Worm (Caenorhabditis elegans) whole organism, L3 larva: ENCODE measurements around the gene H40L08.8.

Experiments used
- aly-2 ChIP-seq: fragments of 150-350 bp; optimal IDR thresholded peaks from 2 replicates; lab custom pipeline; 2014; ENCODE audit warnings: missing biosample characterization, missing genetic modification characterization
- nhr-76 ChIP-seq: fragments of 150-350 bp; sonication (generic microtip); optimal IDR thresholded peaks from 5 replicates; lab custom pipeline; 2014; ENCODE audit warnings: missing biosample characterization, missing genetic modification characterization
- pqm-1 ChIP-seq: fragments of 150-350 bp; optimal IDR thresholded peaks from 2 replicates; lab custom pipeline; 2017; ENCODE audit warnings: missing biosample characterization, missing genetic modification characterization, inconsistent platforms
- snpc-4 ChIP-seq: fragments of 150-350 bp; optimal IDR thresholded peaks from 2 replicates; lab custom pipeline; 2014; ENCODE audit warnings: missing biosample characterization, missing genetic modification characterization
- ztf-11 ChIP-seq: fragments of 150-350 bp; optimal IDR thresholded peaks from 2 replicates; lab custom pipeline; 2014; ENCODE audit warnings: missing biosample characterization, missing genetic modification characterization

DNA sequence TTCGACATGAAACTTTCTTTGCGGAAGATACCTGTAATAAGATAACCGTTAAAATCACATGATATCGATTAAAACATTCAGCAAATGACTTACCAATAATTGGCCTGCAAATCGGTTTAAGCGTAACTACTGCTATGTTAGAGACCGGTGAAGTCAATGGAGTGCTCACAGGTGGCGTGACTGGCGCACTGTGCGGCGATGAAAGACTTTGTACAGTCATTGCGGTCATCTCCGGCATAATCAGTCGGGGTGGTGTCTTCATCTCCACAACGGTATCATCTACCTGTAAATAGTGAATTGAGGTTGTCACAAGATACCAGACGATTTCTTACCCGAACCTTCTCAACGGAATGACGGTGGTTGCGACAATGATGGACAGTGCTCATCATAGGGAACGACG, 524 bp downstream of the H40L08.8 start:
- no peak for TF ChIP-seq nhr-76 (tag; lab: Kevin White, UChicago)
- no peak for TF ChIP-seq pqm-1 (tag; lab: Kevin White, UChicago)
- no peak for TF ChIP-seq snpc-4 (tag; lab: Kevin White, UChicago)
- TF ChIP-seq aly-2 (tag; lab: Kevin White, UChicago) = no peak
- no peak for TF ChIP-seq ztf-11 (tag; lab: Kevin White, UChicago)
